Fruit fly (Drosophila melanogaster) whole organism, embryonic: ENCODE data around the gene Osi2.
A peak's percentile ranks its signal among the peaks of the same experiment; 100 is the strongest.

Experiments
- Aef1 ChIP-seq: fragments of 200-800 bp; sonication (Bioruptor generic); IDR thresholded peaks from 3 replicates; pipeline ENCODE4 v1.3.6; 2022; ENCODE audit warnings: missing biosample characterization, missing genetic modification characterization
- Atf3 ChIP-seq: fragments of 200-800 bp; sonication (Bioruptor generic); optimal IDR thresholded peaks from 3 replicates; lab custom pipeline; 2016; ENCODE audit warnings: missing biosample characterization, missing genetic modification characterization
- Bdp1 ChIP-seq: fragments of 200-800 bp; sonication (Bioruptor generic); optimal IDR thresholded peaks from 3 replicates; lab custom pipeline; 2016; ENCODE audit warnings: missing biosample characterization, missing genetic modification characterization
- CG10321 ChIP-seq: fragments of 200-800 bp; sonication (Bioruptor generic); IDR thresholded peaks from 2 replicates; pipeline ENCODE4 v1.3.6; 2022; ENCODE audit warnings: missing biosample characterization, missing genetic modification characterization
- CG12744 ChIP-seq: fragments of 200-800 bp; sonication (Bioruptor generic); optimal IDR thresholded peaks from 2 replicates; lab custom pipeline; 2016; ENCODE audit warnings: missing biosample characterization, missing genetic modification characterization
- CG13424 ChIP-seq: fragments of 200-800 bp; sonication (Bioruptor generic); optimal IDR thresholded peaks from 2 replicates; lab custom pipeline; 2019; ENCODE audit warnings: missing biosample characterization, mild to moderate bottlenecking, missing genetic modification characterization, moderate library complexity
- CG15011 ChIP-seq: fragments of 200-800 bp; sonication (Bioruptor generic); optimal IDR thresholded peaks from 3 replicates; lab custom pipeline; 2018; ENCODE audit warnings: missing biosample characterization, mild to moderate bottlenecking, missing genetic modification characterization
- CG1529 ChIP-seq: fragments of 200-800 bp; sonication (Bioruptor generic); optimal IDR thresholded peaks from 3 replicates; lab custom pipeline; 2018; ENCODE audit warnings: missing biosample characterization, missing genetic modification characterization
- CG17385 ChIP-seq: fragments of 200-800 bp; sonication (Bioruptor generic); optimal IDR thresholded peaks from 3 replicates; lab custom pipeline; 2018; ENCODE audit warnings: missing biosample characterization, mild to moderate bottlenecking, missing genetic modification characterization
- CG18011 ChIP-seq: fragments of 200-800 bp; sonication (Bioruptor generic); optimal IDR thresholded peaks from 2 replicates; lab custom pipeline; 2017; ENCODE audit warnings: missing biosample characterization, missing genetic modification characterization, mild to moderate bottlenecking, moderate library complexity, missing genotype
- CG18262 ChIP-seq: fragments of 200-800 bp; optimal IDR thresholded peaks from 3 replicates; lab custom pipeline; 2019; ENCODE audit warnings: missing biosample characterization, mild to moderate bottlenecking, missing genetic modification characterization, moderate library complexity
- CG3838 ChIP-seq: fragments of 200-800 bp; sonication (Bioruptor generic); optimal IDR thresholded peaks from 3 replicates; lab custom pipeline; 2016; ENCODE audit warnings: missing biosample characterization, missing genetic modification characterization
- CG3847 ChIP-seq: fragments of 200-800 bp; sonication (Bioruptor generic); IDR thresholded peaks from 2 replicates; pipeline ENCODE4 v1.3.6; 2022; ENCODE audit warnings: missing biosample characterization, missing genetic modification characterization
- CG4404 ChIP-seq: fragments of 200-800 bp; sonication (Bioruptor generic); IDR thresholded peaks from 2 replicates; pipeline ENCODE4 v1.3.6; 2022; ENCODE audit warnings: missing biosample characterization, missing genetic modification characterization
- CG6254 ChIP-seq: fragments of 200-800 bp; sonication (Bioruptor generic); optimal IDR thresholded peaks from 3 replicates; lab custom pipeline; 2017; ENCODE audit warnings: mild to moderate bottlenecking, missing biosample characterization, missing genetic modification reagents, missing genetic modification characterization
- CG7839 ChIP-seq: fragments of 200-800 bp; sonication (Bioruptor generic); optimal IDR thresholded peaks from 3 replicates; lab custom pipeline; 2018; ENCODE audit warnings: missing biosample characterization, mild to moderate bottlenecking, missing genetic modification characterization, moderate library complexity
- CG9609 ChIP-seq: fragments of 200-800 bp; sonication (Bioruptor generic); optimal IDR thresholded peaks from 3 replicates; lab custom pipeline; 2016; ENCODE audit warnings: missing biosample characterization, missing genetic modification characterization
- Dbx ChIP-seq: fragments of 200-800 bp; sonication (Bioruptor generic); IDR thresholded peaks from 3 replicates; pipeline ENCODE4 v1.3.6; 2022; ENCODE audit warnings: missing biosample characterization, missing genetic modification characterization
- Doc3 ChIP-seq: fragments of 200-800 bp; sonication (Bioruptor generic); IDR thresholded peaks from 3 replicates; pipeline ENCODE4 v1.3.6; 2022; ENCODE audit warnings: missing biosample characterization, missing genetic modification characterization; ENCODE audit not compliant: partially characterized antibody
- Drgx ChIP-seq: fragments of 200-800 bp; sonication (Bioruptor generic); IDR thresholded peaks from 2 replicates; pipeline ENCODE4 v1.3.6; 2022; ENCODE audit warnings: missing biosample characterization, missing genetic modification characterization
- E2f2 ChIP-seq: fragments of 200-800 bp; sonication (Bioruptor generic); IDR thresholded peaks from 2 replicates; pipeline ENCODE4 v1.3.6; 2022; ENCODE audit warnings: missing biosample characterization, missing genetic modification characterization
- HLH4C ChIP-seq: fragments of 200-800 bp; sonication (Bioruptor generic); IDR thresholded peaks from 3 replicates; pipeline ENCODE4 v1.3.6; 2022; ENCODE audit warnings: missing biosample characterization, missing genetic modification characterization; ENCODE audit not compliant: partially characterized antibody
- Rx ChIP-seq: fragments of 200-800 bp; sonication (Bioruptor generic); IDR thresholded peaks from 2 replicates; pipeline ENCODE4 v1.3.6; 2022; ENCODE audit warnings: missing biosample characterization, missing genetic modification characterization
- Sin3A ChIP-seq: fragments of >200 bp; optimal IDR thresholded peaks from 2 replicates; lab custom pipeline; 2018
- Ssrp ChIP-seq: fragments of 200-800 bp; sonication (Bioruptor generic); optimal IDR thresholded peaks from 2 replicates; lab custom pipeline; 2018; ENCODE audit warnings: missing biosample characterization, mild to moderate bottlenecking, missing genetic modification characterization, moderate library complexity
- Trl ChIP-seq, 3 experiments: fragments of >200 bp in 2 of 3; fragments of 200-800 bp in 1 of 3; sonication (Bioruptor generic) in 1 of 3; optimal IDR thresholded peaks; 2 replicates in 1 of 3; 3 replicates in 2 of 3; lab custom pipeline; 2016 to 2017; ENCODE audit warnings: missing biosample characterization in 1 of 3, missing genetic modification characterization in 1 of 3
- ab ChIP-seq: fragments of 200-800 bp; sonication (Bioruptor generic); optimal IDR thresholded peaks from 2 replicates; lab custom pipeline; 2016; ENCODE audit warnings: missing biosample characterization, missing genetic modification characterization
- az2 ChIP-seq: fragments of 200-800 bp; sonication (Bioruptor generic); optimal IDR thresholded peaks from 3 replicates; lab custom pipeline; 2016; ENCODE audit warnings: missing biosample characterization, missing genetic modification characterization
- bbx ChIP-seq: fragments of 200-800 bp; sonication (Bioruptor generic); IDR thresholded peaks from 2 replicates; pipeline ENCODE4 v1.3.6; 2022; ENCODE audit warnings: missing biosample characterization, missing genetic modification characterization; ENCODE audit not compliant: partially characterized antibody
- corto ChIP-seq: fragments of 200-800 bp; sonication (Bioruptor generic); optimal IDR thresholded peaks from 2 replicates; lab custom pipeline; 2016; ENCODE audit warnings: missing biosample characterization, mild to moderate bottlenecking, missing genetic modification characterization, moderate library complexity
- croc ChIP-seq: fragments of 200-800 bp; sonication (Bioruptor generic); conservative IDR thresholded peaks from 3 replicates; pipeline ENCODE4 v1.3.6; 2022; ENCODE audit warnings: missing biosample characterization, missing genetic modification characterization
- danr ChIP-seq: fragments of 200-800 bp; sonication (Bioruptor generic); IDR thresholded peaks from 2 replicates; pipeline ENCODE4 v1.3.6; 2022; ENCODE audit warnings: missing biosample characterization, missing genetic modification characterization
- dm ChIP-seq: fragments of 200-800 bp; sonication (Bioruptor generic); optimal IDR thresholded peaks from 3 replicates; lab custom pipeline; 2016; ENCODE audit warnings: missing biosample characterization, missing genetic modification characterization
- ind ChIP-seq: fragments of 200-800 bp; sonication (Bioruptor generic); optimal IDR thresholded peaks from 3 replicates; lab custom pipeline; 2016; ENCODE audit warnings: missing biosample characterization, missing genetic modification characterization
- jigr1 ChIP-seq: fragments of 200-800 bp; sonication (Bioruptor generic); IDR thresholded peaks from 3 replicates; pipeline ENCODE4 v1.3.6; 2022; ENCODE audit warnings: missing biosample characterization, missing genetic modification characterization
- jing ChIP-seq: fragments of 200-800 bp; sonication (Bioruptor generic); optimal IDR thresholded peaks from 2 replicates; lab custom pipeline; 2018; ENCODE audit warnings: missing biosample characterization, mild to moderate bottlenecking, missing genetic modification characterization
- jumu ChIP-seq: fragments of 200-800 bp; sonication (Bioruptor generic); optimal IDR thresholded peaks from 3 replicates; lab custom pipeline; 2016; ENCODE audit warnings: missing biosample characterization, missing genetic modification characterization
- klu ChIP-seq: fragments of 200-800 bp; sonication (Bioruptor generic); IDR thresholded peaks from 2 replicates; pipeline ENCODE4 v1.3.6; 2022; ENCODE audit warnings: missing biosample characterization, missing genetic modification characterization
- luna ChIP-seq: fragments of 200-800 bp; sonication (Bioruptor generic); optimal IDR thresholded peaks from 2 replicates; lab custom pipeline; 2016; ENCODE audit warnings: missing biosample characterization, missing genetic modification characterization
- nerfin-1 ChIP-seq: fragments of 200-800 bp; sonication (Bioruptor generic); optimal IDR thresholded peaks from 3 replicates; lab custom pipeline; 2019; ENCODE audit warnings: missing biosample characterization, mild to moderate bottlenecking, missing genetic modification characterization, moderate library complexity
- nmo ChIP-seq: fragments of 200-800 bp; sonication (Bioruptor generic); optimal IDR thresholded peaks from 2 replicates; lab custom pipeline; 2018; ENCODE audit warnings: missing biosample characterization, mild to moderate bottlenecking, missing genetic modification characterization, moderate library complexity
- onecut ChIP-seq: fragments of 200-800 bp; sonication (Bioruptor generic); IDR thresholded peaks from 2 replicates; pipeline ENCODE4 v1.3.6; 2022; ENCODE audit warnings: missing biosample characterization, missing genetic modification characterization
- pb ChIP-seq: fragments of 200-800 bp; sonication (Bioruptor generic); optimal IDR thresholded peaks from 3 replicates; lab custom pipeline; 2016; ENCODE audit warnings: missing biosample characterization, missing genetic modification characterization
- pum ChIP-seq: fragments of 200-800 bp; sonication (Bioruptor generic); optimal IDR thresholded peaks from 2 replicates; lab custom pipeline; 2016; ENCODE audit warnings: missing biosample characterization, missing genetic modification characterization
- ro ChIP-seq: fragments of 200-800 bp; sonication (Bioruptor generic); IDR thresholded peaks from 2 replicates; pipeline ENCODE4 v1.3.6; 2022; ENCODE audit warnings: missing biosample characterization, missing genetic modification characterization
- sob ChIP-seq: fragments of 200-800 bp; sonication (Bioruptor generic); IDR thresholded peaks from 2 replicates; pipeline ENCODE4 v1.3.6; 2022; ENCODE audit warnings: missing biosample characterization, missing genetic modification characterization
- trem ChIP-seq: fragments of 200-800 bp; optimal IDR thresholded peaks from 3 replicates; lab custom pipeline; 2019; ENCODE audit warnings: missing biosample characterization, mild to moderate bottlenecking, missing genetic modification characterization, moderate library complexity
- unpg ChIP-seq: fragments of 200-800 bp; sonication (Bioruptor generic); optimal IDR thresholded peaks from 3 replicates; lab custom pipeline; 2018; ENCODE audit warnings: missing biosample characterization, mild to moderate bottlenecking, missing genetic modification characterization, moderate library complexity
- vfl ChIP-seq: fragments of 200-800 bp; sonication (Bioruptor generic); optimal IDR thresholded peaks from 2 replicates; lab custom pipeline; 2016; ENCODE audit warnings: missing biosample characterization, missing genetic modification characterization
- z ChIP-seq: fragments of 200-800 bp; sonication (Bioruptor generic); IDR thresholded peaks from 3 replicates; pipeline ENCODE4 v1.3.6; 2022; ENCODE audit warnings: missing biosample characterization, missing genetic modification characterization
- zfh2 ChIP-seq: fragments of 200-800 bp; sonication (Bioruptor generic); optimal IDR thresholded peaks from 2 replicates; lab custom pipeline; 2016; ENCODE audit warnings: missing biosample characterization, missing genetic modification characterization

Gene Osi2

dm6 chr3R:6198488-6198892 lies 10.7 kb upstream of the Osi2 start, which contains the start of gene Osi24 (continued):
- TF ChIP-seq Drgx (GFP tag; lab: Robert Waterston, UW) (peak; percentile 88), onecut (no peak), bbx (GFP tag; lab: Robert Waterston, UW) (no peak), Sin3A (no peak), CG12744 (no peak), ab (GFP tag; lab: Kevin White, UChicago) (no peak), CG3847 (GFP tag; lab: Robert Waterston, UW) (peak; percentile 49), Atf3 (GFP tag; lab: Kevin White, UChicago) (no peak), ro (GFP tag; lab: Robert Waterston, UW) (0 out of 2 replicates have a peak, but pooled peaks have one; percentile 14), CG1529 (GFP tag; lab: Kevin White, UChicago) (peak; percentile 42), sob (peak; percentile 34; the same call in 1 of the 2 replicates), CG18262 (tag; lab: Kevin White, UChicago) (peak; percentile 56), CG15011 (GFP tag; lab: Kevin White, UChicago) (no peak), CG17385 (GFP tag; lab: Kevin White, UChicago) (peak; percentile 39), CG10321 (no peak), dm (GFP tag; lab: Kevin White, UChicago) (peak; percentile 1), pb (GFP tag; lab: Kevin White, UChicago) (peak; percentile 7), CG3838 (peak; percentile 7), trem (tag; lab: Kevin White, UChicago) (no peak), klu (0 out of 2 replicates have a peak, but pooled peaks have one; percentile 36), Dbx (no peak), Aef1 (GFP tag; lab: Robert Waterston, UW) (peak; percentile 36; the same call in 1 of the 3 replicates), corto (GFP tag; lab: Kevin White, UChicago) (peak; percentile 31), HLH4C (no peak), Ssrp (tag; lab: Kevin White, UChicago) (peak; percentile 39), CG9609 (GFP tag; lab: Kevin White, UChicago) (peak; percentile 30), Trl (optimal IDR thresholded peaks at IDR 0.05; lab: Kevin White, UChicago) (peak in 1 of 2 experiments; percentile 13), Trl (GFP tag; optimal IDR thresholded peaks at IDR 0.05; lab: Kevin White, UChicago) (peak; percentile 15), CG18011 (GFP tag; lab: Kevin White, UChicago) (no peak), pum (GFP tag; lab: Kevin White, UChicago) (peak; percentile 46), vfl (GFP tag; lab: Kevin White, UChicago) (no peak), nmo (peak; percentile 56), CG6254 (GFP tag; lab: Kevin White, UChicago) (peak; percentile 43), CG4404 (GFP tag; lab: Robert Waterston, UW) (peak; percentile 30; the same call in 1 of the 2 replicates), Bdp1 (GFP tag; lab: Kevin White, UChicago) (no peak), danr (GFP tag; lab: Robert Waterston, UW) (peak; percentile 50), zfh2 (GFP tag; lab: Kevin White, UChicago) (peak; percentile 32), z (GFP tag; lab: Robert Waterston, UW) (0 out of 3 replicates have a peak, but pooled peaks have one; percentile 12), unpg (GFP tag; lab: Kevin White, UChicago) (peak; percentile 68), jumu (GFP tag; lab: Kevin White, UChicago) (peak; percentile 36), az2 (GFP tag; lab: Kevin White, UChicago) (peak; percentile 39), jigr1 (GFP tag; lab: Robert Waterston, UW) (0 out of 3 replicates have a peak, but pooled peaks have one; percentile 39), ind (GFP tag; lab: Kevin White, UChicago) (peak; percentile 36), Rx (GFP tag; lab: Robert Waterston, UW) (peak; percentile 67), nerfin-1 (tag; lab: Kevin White, UChicago) (peak; percentile 6), Doc3 (GFP tag; lab: Robert Waterston, UW) (no peak), croc (GFP tag; lab: Robert Waterston, UW) (peak; percentile 39; the same call in 1 of the 3 replicates), CG13424 (tag; lab: Kevin White, UChicago) (peak; percentile 52), CG7839 (tag; lab: Kevin White, UChicago) (peak; percentile 54), luna (no peak), E2f2 (no peak), jing (GFP tag; lab: Kevin White, UChicago) (peak; percentile 41)
